Fruit fly (Drosophila melanogaster): ENCODE results near the gene CG13962.

CG13962 gene

DNA sequence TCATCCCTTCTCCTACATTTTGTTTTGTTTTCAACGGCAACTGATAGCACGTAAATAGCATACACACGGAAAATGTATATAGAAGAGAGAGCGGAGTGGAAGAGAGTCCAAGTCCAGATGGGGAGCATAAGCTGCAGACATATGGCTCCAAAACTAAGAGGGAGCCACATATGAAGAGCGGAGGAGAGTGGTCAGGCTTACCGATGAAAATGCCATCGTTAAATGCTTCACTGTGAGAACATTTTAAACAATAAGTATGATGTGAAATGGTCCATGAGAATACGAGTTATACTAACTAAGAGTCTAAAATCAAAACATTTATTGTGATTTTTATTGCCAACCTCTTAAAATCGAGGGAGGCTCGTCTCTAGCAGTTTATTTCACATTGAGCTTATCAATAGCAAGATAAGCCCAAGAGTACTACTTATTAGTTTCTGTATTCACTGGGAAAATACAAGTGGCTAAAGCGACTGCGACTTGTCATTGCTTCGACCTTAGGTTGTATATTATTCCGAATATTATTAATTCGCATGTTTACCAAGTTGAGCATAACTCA, 49.7 kb downstream of the CG13962 start:
- no peak for TF ChIP-seq CG17801 (GFP tag; optimal IDR thresholded peaks at IDR 0.05; ENCODE audit: partially characterized antibody)

dm6 chr2L:19763773-19764580, 50.4 kb downstream of the CG13962 start, which contains the start of gene fbp:
Gene fbp (minus strand): TSS chr2L:19764136.
- peak; percentile 76 for TF ChIP-seq CG17801 (GFP tag; optimal IDR thresholded peaks at IDR 0.05; ENCODE audit: partially characterized antibody)

All from ovary, adult (tissue).